Fruit fly (Drosophila melanogaster) whole organism, embryonic: ENCODE data around the gene tho2.

Experiments
- ATbp ChIP-seq: fragments of 200-800 bp; sonication (Bioruptor generic); optimal IDR thresholded peaks from 2 replicates; lab custom pipeline; 2017; ENCODE audit warnings: missing biosample characterization, mild to moderate bottlenecking, missing genetic modification characterization, missing genetic modification reagents
- Adf1 ChIP-seq: fragments of 200-800 bp; sonication (Bioruptor generic); IDR thresholded peaks from 2 replicates; pipeline ENCODE4 v1.3.6; 2022; ENCODE audit warnings: missing biosample characterization, missing genetic modification characterization
- Awh ChIP-seq: fragments of 200-800 bp; sonication (Bioruptor generic); IDR thresholded peaks from 2 replicates; pipeline ENCODE4, ENCODE4 v1.3.6; 2022; ENCODE audit warnings: missing biosample characterization, missing genetic modification characterization
- BtbVII ChIP-seq: fragments of 200-800 bp; sonication (Bioruptor generic); optimal IDR thresholded peaks from 3 replicates; lab custom pipeline; 2017; ENCODE audit warnings: missing biosample characterization, mild to moderate bottlenecking, missing genetic modification characterization
- CG10543 ChIP-seq: fragments of 200-800 bp; sonication (Bioruptor generic); optimal IDR thresholded peaks from 3 replicates; lab custom pipeline; 2017; ENCODE audit warnings: missing biosample characterization, mild to moderate bottlenecking, missing genetic modification characterization, moderate library complexity
- CG11560 ChIP-seq: fragments of 200-800 bp; sonication (Bioruptor generic); IDR thresholded peaks from 3 replicates; pipeline ENCODE4 v1.3.6; 2022; ENCODE audit warnings: missing biosample characterization, missing genetic modification characterization
- CG12769 ChIP-seq: fragments of 200-800 bp; sonication (Bioruptor generic); optimal IDR thresholded peaks from 2 replicates; lab custom pipeline; 2019; ENCODE audit warnings: missing biosample characterization, mild to moderate bottlenecking, missing genetic modification characterization, moderate library complexity
- CG14441 ChIP-seq: fragments of 200-800 bp; sonication (Bioruptor generic); IDR thresholded peaks from 2 replicates; pipeline ENCODE4 v1.3.6; 2022; ENCODE audit warnings: missing biosample characterization, missing genetic modification characterization
- CG15269 ChIP-seq: fragments of 200-800 bp; sonication (Bioruptor generic); optimal IDR thresholded peaks from 2 replicates; lab custom pipeline; 2018; ENCODE audit warnings: missing biosample characterization, mild to moderate bottlenecking, missing genetic modification characterization, moderate library complexity
- CG17328 ChIP-seq: fragments of 200-800 bp; sonication (Bioruptor generic); IDR thresholded peaks from 2 replicates; pipeline ENCODE4 v1.3.6; 2022; ENCODE audit warnings: missing biosample characterization, missing genetic modification characterization
- CG18262 ChIP-seq: fragments of 200-800 bp; optimal IDR thresholded peaks from 3 replicates; lab custom pipeline; 2019; ENCODE audit warnings: missing biosample characterization, mild to moderate bottlenecking, missing genetic modification characterization, moderate library complexity
- CG32767 ChIP-seq: fragments of 200-800 bp; sonication (Bioruptor generic); IDR thresholded peaks from 2 replicates; pipeline ENCODE4 v1.3.6; 2022; ENCODE audit warnings: missing biosample characterization, missing genetic modification characterization
- CG34376 ChIP-seq: fragments of 200-800 bp; sonication (Bioruptor generic); optimal IDR thresholded peaks from 2 replicates; lab custom pipeline; 2018; ENCODE audit warnings: missing biosample characterization, mild to moderate bottlenecking, missing genetic modification characterization
- CG3995 ChIP-seq: fragments of 200-800 bp; sonication (Bioruptor generic); optimal IDR thresholded peaks from 3 replicates; lab custom pipeline; 2016; ENCODE audit warnings: missing biosample characterization, missing genetic modification characterization
- CG6272 ChIP-seq: fragments of 200-800 bp; sonication (Bioruptor generic); IDR thresholded peaks from 2 replicates; pipeline ENCODE4 v1.3.6; 2022; ENCODE audit warnings: missing biosample characterization, missing genetic modification characterization
- CG6791 ChIP-seq: fragments of 200-800 bp; sonication (Bioruptor generic); IDR thresholded peaks from 3 replicates; pipeline ENCODE4 v1.3.6; 2022; ENCODE audit warnings: missing biosample characterization, missing genetic modification characterization; ENCODE audit not compliant: partially characterized antibody
- CG8924 ChIP-seq: fragments of 200-800 bp; optimal IDR thresholded peaks from 3 replicates; lab custom pipeline; 2019; ENCODE audit warnings: missing biosample characterization, mild to moderate bottlenecking, missing genetic modification characterization, moderate library complexity
- Camta ChIP-seq: fragments of 200-800 bp; sonication (Bioruptor generic); optimal IDR thresholded peaks from 2 replicates; lab custom pipeline; 2016; ENCODE audit warnings: missing biosample characterization, missing genetic modification characterization
- Deaf1 ChIP-seq: fragments of 200-800 bp; optimal IDR thresholded peaks from 3 replicates; lab custom pipeline; 2019; ENCODE audit warnings: missing biosample characterization, mild to moderate bottlenecking, missing genetic modification characterization, moderate library complexity
- Dip3 ChIP-seq: fragments of 200-800 bp; sonication (Bioruptor generic); optimal IDR thresholded peaks from 3 replicates; lab custom pipeline; 2016; ENCODE audit warnings: missing biosample characterization, missing genetic modification characterization
- Eip74EF ChIP-seq, 2 experiments: fragments of 200-800 bp in 1 of 2; fragments of >200 bp in 1 of 2; sonication (Bioruptor generic) in 1 of 2; optimal IDR thresholded peaks; 2 replicates each; lab custom pipeline; 2017 to 2019; ENCODE audit warnings: missing biosample characterization in 2 of 2, missing genetic modification characterization in 2 of 2, mild to moderate bottlenecking in 1 of 2, moderate library complexity in 1 of 2
- Hr39 ChIP-seq: fragments of >200 bp; optimal IDR thresholded peaks from 2 replicates; lab custom pipeline; 2017
- Lhr ChIP-seq: fragments of 200-800 bp; sonication (Bioruptor generic); optimal IDR thresholded peaks from 3 replicates; lab custom pipeline; 2017; ENCODE audit warnings: mild to moderate bottlenecking, missing biosample characterization, missing genetic modification reagents, missing genetic modification characterization
- Max ChIP-seq: fragments of 200-800 bp; sonication (Bioruptor generic); optimal IDR thresholded peaks from 2 replicates; lab custom pipeline; 2016; ENCODE audit warnings: missing biosample characterization, mild to moderate bottlenecking, missing genetic modification characterization
- Myb ChIP-seq: fragments of 200-800 bp; sonication (Bioruptor generic); optimal IDR thresholded peaks from 2 replicates; lab custom pipeline; 2016; ENCODE audit warnings: missing biosample characterization, missing genetic modification characterization
- Nf-YC ChIP-seq: fragments of 200-800 bp; optimal IDR thresholded peaks from 3 replicates; lab custom pipeline; 2019; ENCODE audit warnings: missing biosample characterization, mild to moderate bottlenecking, missing genetic modification characterization, moderate library complexity
- Opbp ChIP-seq: fragments of 200-800 bp; sonication (Bioruptor generic); IDR thresholded peaks from 3 replicates; pipeline ENCODE4 v1.3.6; 2022; ENCODE audit warnings: missing biosample characterization, missing genetic modification characterization; ENCODE audit not compliant: partially characterized antibody
- Scr ChIP-seq: fragments of 200-800 bp; sonication (Bioruptor generic); IDR thresholded peaks from 2 replicates; pipeline ENCODE4 v1.3.6; 2022; ENCODE audit warnings: missing biosample characterization, missing genetic modification characterization; ENCODE audit not compliant: partially characterized antibody
- Taf1 ChIP-seq: fragments of 200-800 bp; sonication (Bioruptor generic); IDR thresholded peaks from 2 replicates; pipeline ENCODE4 v1.3.6; 2022; ENCODE audit warnings: missing biosample characterization, missing genetic modification characterization
- abd-A ChIP-seq: fragments of 200-800 bp; sonication (Bioruptor generic); optimal IDR thresholded peaks from 3 replicates; lab custom pipeline; 2019; ENCODE audit warnings: missing biosample characterization, mild to moderate bottlenecking, missing genetic modification characterization, moderate library complexity
- ac ChIP-seq: fragments of 200-800 bp; sonication (Bioruptor generic); optimal IDR thresholded peaks from 3 replicates; lab custom pipeline; 2017; ENCODE audit warnings: missing biosample characterization, mild to moderate bottlenecking, missing genetic modification characterization
- cg ChIP-seq: fragments of 200-800 bp; sonication (Bioruptor generic); optimal IDR thresholded peaks from 3 replicates; lab custom pipeline; 2019; ENCODE audit warnings: missing biosample characterization, mild to moderate bottlenecking, missing genetic modification characterization, moderate library complexity
- emc ChIP-seq: fragments of 200-800 bp; sonication (Bioruptor generic); optimal IDR thresholded peaks from 2 replicates; lab custom pipeline; 2016; ENCODE audit warnings: missing biosample characterization, missing genetic modification characterization
- ewg ChIP-seq: fragments of 200-800 bp; sonication (Bioruptor generic); optimal IDR thresholded peaks from 3 replicates; lab custom pipeline; 2017; ENCODE audit warnings: mild to moderate bottlenecking, missing biosample characterization, missing genetic modification reagents, missing genetic modification characterization
- oc ChIP-seq: fragments of 200-800 bp; sonication (Bioruptor generic); optimal IDR thresholded peaks from 2 replicates; lab custom pipeline; 2018; ENCODE audit warnings: missing biosample characterization, mild to moderate bottlenecking, missing genetic modification characterization, moderate library complexity
- prd ChIP-seq, 3 experiments: fragments of >200 bp in 2 of 3; fragments of 200-800 bp in 1 of 3; sonication (Bioruptor generic) in 1 of 3; optimal IDR thresholded peaks in 2 of 3; IDR thresholded peaks in 1 of 3; 2 replicates in 2 of 3; 3 replicates in 1 of 3; pipeline versions ENCODE4 v1.3.6 to Lab custom; 2017 to 2022; ENCODE audit warnings: missing biosample characterization in 1 of 3, missing genetic modification characterization in 1 of 3
- pros ChIP-seq: fragments of 200-800 bp; sonication (Bioruptor generic); optimal IDR thresholded peaks from 3 replicates; lab custom pipeline; 2019; ENCODE audit warnings: missing biosample characterization, mild to moderate bottlenecking, missing genetic modification characterization, moderate library complexity
- psq ChIP-seq: fragments of 200-800 bp; sonication (Bioruptor generic); optimal IDR thresholded peaks from 2 replicates; lab custom pipeline; 2017; ENCODE audit warnings: missing biosample characterization, missing genetic modification characterization
- ranshi ChIP-seq: fragments of 200-800 bp; sonication (Bioruptor generic); IDR thresholded peaks from 2 replicates; pipeline ENCODE4 v1.3.6; 2022; ENCODE audit warnings: missing biosample characterization, missing genetic modification characterization
- row ChIP-seq: fragments of 200-800 bp; sonication (Bioruptor generic); IDR thresholded peaks from 3 replicates; pipeline ENCODE4 v1.3.6; 2022; ENCODE audit warnings: missing biosample characterization, missing genetic modification characterization
- sd ChIP-seq: fragments of 200-800 bp; sonication (Bioruptor generic); optimal IDR thresholded peaks from 3 replicates; lab custom pipeline; 2018; ENCODE audit warnings: missing biosample characterization, mild to moderate bottlenecking, missing genetic modification characterization, moderate library complexity
- sens-2 ChIP-seq: fragments of 200-800 bp; sonication (Bioruptor generic); IDR thresholded peaks from 2 replicates; pipeline ENCODE4 v1.3.6; 2022; ENCODE audit warnings: missing biosample characterization, missing genetic modification characterization
- sna ChIP-seq: fragments of 200-800 bp; sonication (Bioruptor generic); IDR thresholded peaks from 2 replicates; pipeline ENCODE4 v1.3.6; 2022; ENCODE audit warnings: missing biosample characterization, missing genetic modification characterization; ENCODE audit not compliant: partially characterized antibody
- sr ChIP-seq: fragments of 200-800 bp; sonication (Bioruptor generic); IDR thresholded peaks from 3 replicates; pipeline ENCODE4 v1.3.6; 2022; ENCODE audit warnings: missing biosample characterization, missing genetic modification characterization
- tll ChIP-seq, 2 experiments: fragments of 200-800 bp in 1 of 2; fragments of >200 bp in 1 of 2; sonication (Bioruptor generic) in 1 of 2; optimal IDR thresholded peaks; 2 replicates each; lab custom pipeline; 2017 to 2019; ENCODE audit warnings: missing biosample characterization in 2 of 2, missing genetic modification characterization in 2 of 2, mild to moderate bottlenecking in 1 of 2, moderate library complexity in 1 of 2
- ttk ChIP-seq: fragments of 200-800 bp; sonication (Bioruptor generic); IDR thresholded peaks from 2 replicates; pipeline ENCODE4 v2.1.2; 2022; ENCODE audit warnings: missing biosample characterization, missing genetic modification characterization
- twi ChIP-seq: fragments of 200-800 bp; optimal IDR thresholded peaks from 2 replicates; lab custom pipeline; 2019; ENCODE audit warnings: missing biosample characterization, mild to moderate bottlenecking, missing genetic modification characterization, moderate library complexity
- usp ChIP-seq: fragments of >200 bp; optimal IDR thresholded peaks from 2 replicates; lab custom pipeline; 2017; ENCODE audit warnings: missing biosample characterization, missing genetic modification characterization
- vvl ChIP-seq: fragments of 200-800 bp; sonication (Bioruptor generic); IDR thresholded peaks from 2 replicates; pipeline ENCODE4 v1.3.6; 2022; ENCODE audit warnings: missing biosample characterization, missing genetic modification characterization
- wdn ChIP-seq: fragments of 200-800 bp; sonication (Bioruptor generic); IDR thresholded peaks from 2 replicates; pipeline ENCODE4 v1.3.6; 2022; ENCODE audit warnings: missing biosample characterization, missing genetic modification characterization

Gene tho2

dm6 chr2L:2162281-2162680 is 17.3 kb upstream of the tho2 start (continued):
- peak in 1 of 2 experiments; percentile 22 for TF ChIP-seq Eip74EF (GFP tag; optimal IDR thresholded peaks at IDR 0.05; lab: Kevin White, UChicago)
- no peak for TF ChIP-seq Lhr
- peak; percentile 52; the same call in 1 of the 2 replicates for TF ChIP-seq vvl (GFP tag; lab: Robert Waterston, UW)
- TF ChIP-seq Adf1 (GFP tag; lab: Robert Waterston, UW): peak; percentile 43
- TF ChIP-seq CG8924 (tag; lab: Kevin White, UChicago): no peak
- peak; percentile 29; the same call in 1 of the 2 replicates for TF ChIP-seq Awh (GFP tag; lab: Robert Waterston, UW)
- TF ChIP-seq twi (tag; lab: Kevin White, UChicago): peak; percentile 44
- TF ChIP-seq Camta: no peak
- TF ChIP-seq Max (GFP tag; lab: Kevin White, UChicago): no peak
- TF ChIP-seq ttk: no peak
- peak; percentile 78 for TF ChIP-seq sr (GFP tag; lab: Robert Waterston, UW)
- peak; percentile 97 for TF ChIP-seq sd (tag; lab: Kevin White, UChicago)
- 0 out of 2 replicates have a peak, but pooled peaks have one; percentile 1 for TF ChIP-seq ranshi
- no peak for TF ChIP-seq Hr39 (lab: Kevin White, UChicago)
- TF ChIP-seq CG17328 (GFP tag; lab: Robert Waterston, UW): no peak
- TF ChIP-seq CG6272 (GFP tag; lab: Robert Waterston, UW): no peak
- TF ChIP-seq CG11560: no peak
- no peak for TF ChIP-seq Myb
- TF ChIP-seq CG34376: no peak
- TF ChIP-seq Scr (GFP tag; lab: Robert Waterston, UW): peak; percentile 13; the same call in 1 of the 2 replicates
- no peak for TF ChIP-seq CG3995 (GFP tag; lab: Kevin White, UChicago)
- TF ChIP-seq ATbp (GFP tag; lab: Kevin White, UChicago): no peak
- peak; percentile 48 for TF ChIP-seq CG10543 (GFP tag; lab: Kevin White, UChicago)
- 0 out of 2 replicates have a peak, but pooled peaks have one; percentile 28 for TF ChIP-seq sna (GFP tag; lab: Robert Waterston, UW)
- TF ChIP-seq Opbp (GFP tag; lab: Robert Waterston, UW): 0 out of 3 replicates have a peak, but pooled peaks have one; percentile 31
- TF ChIP-seq wdn (GFP tag; lab: Robert Waterston, UW): no peak
- TF ChIP-seq CG14441 (GFP tag; lab: Robert Waterston, UW): no peak
- peak; percentile 85 for TF ChIP-seq CG12769 (tag; lab: Kevin White, UChicago)
- no peak for TF ChIP-seq Nf-YC (tag; lab: Kevin White, UChicago)
- TF ChIP-seq oc (tag; lab: Kevin White, UChicago): peak; percentile 56
- TF ChIP-seq CG18262 (tag; lab: Kevin White, UChicago): no peak
- TF ChIP-seq Deaf1 (tag; lab: Kevin White, UChicago): peak; percentile 17
- TF ChIP-seq emc (GFP tag; lab: Kevin White, UChicago): no peak
- no peak for TF ChIP-seq Dip3 (GFP tag; lab: Kevin White, UChicago)
- TF ChIP-seq abd-A (tag; lab: Kevin White, UChicago): peak; percentile 72
- peak; percentile 76 for TF ChIP-seq cg (GFP tag; lab: Kevin White, UChicago)
- TF ChIP-seq sens-2 (GFP tag; lab: Robert Waterston, UW): no peak
- TF ChIP-seq ewg (GFP tag; lab: Kevin White, UChicago): no peak
- peak; percentile 79 for TF ChIP-seq CG32767 (GFP tag; lab: Robert Waterston, UW)
- TF ChIP-seq CG15269 (tag; lab: Kevin White, UChicago): no peak
- peak; percentile 51 for TF ChIP-seq pros (GFP tag; lab: Kevin White, UChicago)
- TF ChIP-seq Taf1 (GFP tag; lab: Robert Waterston, UW): no peak
- TF ChIP-seq row: no peak; the same call in 2 of the 3 replicates
- no peak for TF ChIP-seq prd (optimal IDR thresholded peaks at IDR 0.05; lab: Kevin White, UChicago)
- TF ChIP-seq prd (GFP tag; IDR thresholded peaks at IDR 0.05; lab: Robert Waterston, UW): no peak
- TF ChIP-seq ac (GFP tag; lab: Kevin White, UChicago): no peak
- no peak for TF ChIP-seq psq (GFP tag; lab: Kevin White, UChicago)
- TF ChIP-seq tll (GFP tag; optimal IDR thresholded peaks at IDR 0.05; lab: Kevin White, UChicago): no peak
- no peak for TF ChIP-seq CG6791 (GFP tag; lab: Robert Waterston, UW)
- TF ChIP-seq usp (GFP tag; lab: Kevin White, UChicago): no peak
- no peak for TF ChIP-seq BtbVII (GFP tag; lab: Kevin White, UChicago)
